Worm (Caenorhabditis elegans) whole organism, L1 larva: ENCODE data around the gene sri-67.

Experiments used
- C04F5.9 ChIP-seq: sonication (generic microtip); optimal IDR thresholded peaks from 2 replicates; lab custom pipeline; 2016; ENCODE audit warnings: missing genetic modification characterization, missing compliant biosample characterization
- C16A3.4 ChIP-seq: fragments of 150-350 bp; optimal IDR thresholded peaks from 2 replicates; lab custom pipeline; 2014; ENCODE audit warnings: missing biosample characterization, missing genetic modification characterization
- C34B4.2 ChIP-seq: sonication (generic microtip); optimal IDR thresholded peaks from 2 replicates; lab custom pipeline; 2017; ENCODE audit warnings: mild to moderate bottlenecking, missing genetic modification characterization, missing compliant biosample characterization
- F16B12.6 ChIP-seq: fragments of 150-350 bp; optimal IDR thresholded peaks from 2 replicates; lab custom pipeline; 2014; ENCODE audit warnings: missing biosample characterization, missing genetic modification characterization
- aha-1 ChIP-seq: fragments of 150-350 bp; optimal IDR thresholded peaks from 2 replicates; lab custom pipeline; 2014; ENCODE audit warnings: missing biosample characterization, missing genetic modification characterization
- alr-1 ChIP-seq: fragments of 200-800 bp; sonication (Bioruptor generic); optimal IDR thresholded peaks from 2 replicates; lab custom pipeline; 2018; ENCODE audit warnings: borderline replicate concordance, mild to moderate bottlenecking, missing genetic modification characterization, missing compliant biosample characterization
- ceh-82 ChIP-seq, 3 experiments: fragments of 150-350 bp in 1 of 3; sonication (generic microtip) in 2 of 3; optimal IDR thresholded peaks; 2 replicates each; lab custom pipeline; 2014 to 2017; ENCODE audit warnings: missing biosample characterization in 3 of 3, missing genetic modification characterization in 3 of 3
- ceh-88 ChIP-seq: fragments of 200-800 bp; sonication (Bioruptor generic); IDR thresholded peaks from 2 replicates; pipeline ENCODE4 v1.3.6; 2022; ENCODE audit warnings: missing genetic modification characterization, missing compliant biosample characterization
- ceh-90 ChIP-seq: sonication (generic microtip); optimal IDR thresholded peaks from 2 replicates; lab custom pipeline; 2016; ENCODE audit warnings: missing genetic modification characterization, missing compliant biosample characterization
- ces-1 ChIP-seq: fragments of 150-350 bp; optimal IDR thresholded peaks from 2 replicates; lab custom pipeline; 2014; ENCODE audit warnings: missing biosample characterization, missing genetic modification reagents, missing genetic modification characterization
- dpl-1 ChIP-seq, 3 experiments: fragments of 150-350 bp in 2 of 3; sonication (generic microtip) in 1 of 3; optimal IDR thresholded peaks; 2 replicates each; lab custom pipeline; 2014 to 2017; ENCODE audit warnings: missing biosample characterization in 3 of 3, missing genetic modification characterization in 3 of 3, missing genetic modification reagents in 3 of 3
- dsc-1 ChIP-seq: sonication (generic microtip); optimal IDR thresholded peaks from 2 replicates; lab custom pipeline; 2016; ENCODE audit warnings: mild to moderate bottlenecking, missing genetic modification characterization, missing compliant biosample characterization
- efl-1 ChIP-seq, 4 experiments: fragments of 150-350 bp; optimal IDR thresholded peaks in 3 of 4; peaks in 1 of 4; 1 replicate in 1 of 4; 2 replicates in 3 of 4; lab custom pipeline; 2014; ENCODE audit warnings: missing biosample characterization in 2 of 4, missing genetic modification characterization in 2 of 4, missing genetic modification reagents in 2 of 4
- efl-3 ChIP-seq: fragments of 200-800 bp; sonication (Bioruptor generic); optimal IDR thresholded peaks from 2 replicates; lab custom pipeline; 2018; ENCODE audit warnings: mild to moderate bottlenecking, missing genetic modification characterization, missing compliant biosample characterization
- egl-13 ChIP-seq: sonication (generic microtip); optimal IDR thresholded peaks from 2 replicates; lab custom pipeline; 2016; ENCODE audit warnings: missing genotype, missing genetic modification reagents, missing genetic modification characterization, missing compliant biosample characterization
- egl-27 ChIP-seq, 2 experiments: fragments of 150-350 bp in 1 of 2; sonication (generic microtip); optimal IDR thresholded peaks; 3 replicates each; lab custom pipeline; 2017 to 2018; ENCODE audit warnings: missing biosample characterization in 2 of 2, missing genetic modification characterization in 2 of 2, missing genetic modification reagents in 2 of 2
- elt-2 ChIP-seq: sonication (generic microtip); optimal IDR thresholded peaks from 2 replicates; lab custom pipeline; 2016; ENCODE audit warnings: missing genetic modification characterization, mild to moderate bottlenecking, inconsistent platforms, missing compliant biosample characterization, missing genetic modification reagents
- ets-5 ChIP-seq: fragments of 200-800 bp; sonication (Bioruptor generic); IDR thresholded peaks from 2 replicates; pipeline ENCODE4 v1.3.6; 2022; ENCODE audit warnings: missing genetic modification characterization, missing compliant biosample characterization
- fkh-10 ChIP-seq: sonication (generic microtip); optimal IDR thresholded peaks from 2 replicates; lab custom pipeline; 2017; ENCODE audit warnings: missing biosample characterization, missing genetic modification reagents, missing genetic modification characterization
- grh-1 ChIP-seq: fragments of 200-800 bp; sonication (Bioruptor generic); IDR thresholded peaks from 2 replicates; pipeline ENCODE4 v1.3.6; 2022; ENCODE audit warnings: missing genetic modification reagents, missing genetic modification characterization, missing compliant biosample characterization
- hlh-17 ChIP-seq: fragments of 200-800 bp; sonication (Bioruptor generic); optimal IDR thresholded peaks from 2 replicates; lab custom pipeline; 2018; ENCODE audit warnings: missing genetic modification characterization, mild to moderate bottlenecking, missing compliant biosample characterization, moderate library complexity, borderline replicate concordance
- hpl-2 ChIP-seq: fragments of 150-350 bp; optimal IDR thresholded peaks from 2 replicates; lab custom pipeline; 2014; ENCODE audit warnings: missing biosample characterization, missing genetic modification reagents, missing genetic modification characterization
- isw-1 ChIP-seq: fragments of 200-800 bp; sonication (Bioruptor generic); IDR thresholded peaks from 2 replicates; pipeline ENCODE4 v1.3.6; 2022; ENCODE audit warnings: missing genetic modification characterization, missing compliant biosample characterization
- jun-1 ChIP-seq: fragments of 150-350 bp; optimal IDR thresholded peaks from 2 replicates; lab custom pipeline; 2014; ENCODE audit warnings: missing biosample characterization, missing genetic modification reagents, missing genetic modification characterization
- lin-14 ChIP-seq: fragments of 200-800 bp; sonication (Bioruptor generic); optimal IDR thresholded peaks from 2 replicates; lab custom pipeline; 2018; ENCODE audit warnings: mild to moderate bottlenecking, missing genetic modification characterization, moderate library complexity, missing compliant biosample characterization
- lin-39 ChIP-seq: fragments of 150-350 bp; optimal IDR thresholded peaks from 2 replicates; lab custom pipeline; 2014; ENCODE audit warnings: missing biosample characterization, missing genetic modification reagents, missing genetic modification characterization
- lsy-2 ChIP-seq, 2 experiments: fragments of 150-350 bp; optimal IDR thresholded peaks; 2 replicates each; lab custom pipeline; 2014; ENCODE audit warnings: missing biosample characterization in 2 of 2, missing genetic modification characterization in 2 of 2
- mab-9 ChIP-seq: fragments of 200-800 bp; sonication (Bioruptor generic); IDR thresholded peaks from 2 replicates; pipeline ENCODE4 v1.3.6; 2022; ENCODE audit warnings: missing genetic modification reagents, missing genetic modification characterization, missing compliant biosample characterization
- mdl-1 ChIP-seq, 2 experiments: fragments of 150-350 bp; optimal IDR thresholded peaks; 2 replicates each; lab custom pipeline; 2014 to 2017; ENCODE audit warnings: missing biosample characterization in 2 of 2, missing genetic modification characterization in 2 of 2, inconsistent platforms in 1 of 2
- mep-1 ChIP-seq: fragments of 150-350 bp; optimal IDR thresholded peaks from 2 replicates; lab custom pipeline; 2014; ENCODE audit warnings: missing biosample characterization, missing genetic modification characterization
- nhr-11 ChIP-seq: fragments of 150-350 bp; optimal IDR thresholded peaks from 2 replicates; lab custom pipeline; 2014; ENCODE audit warnings: missing biosample characterization, missing genetic modification characterization
- nhr-20 ChIP-seq: sonication (generic microtip); optimal IDR thresholded peaks from 2 replicates; lab custom pipeline; 2016; ENCODE audit warnings: mild to moderate bottlenecking, missing genetic modification characterization, missing compliant biosample characterization
- nhr-237 ChIP-seq: fragments of 150-350 bp; optimal IDR thresholded peaks from 2 replicates; lab custom pipeline; 2014; ENCODE audit warnings: missing biosample characterization, missing genetic modification characterization
- nhr-47 ChIP-seq: sonication (generic microtip); optimal IDR thresholded peaks from 2 replicates; lab custom pipeline; 2016; ENCODE audit warnings: mild to moderate bottlenecking, missing genetic modification characterization, moderate library complexity, missing compliant biosample characterization
- nhr-71 ChIP-seq: sonication (generic microtip); optimal IDR thresholded peaks from 2 replicates; lab custom pipeline; 2016; ENCODE audit warnings: mild to moderate bottlenecking, missing genetic modification characterization, moderate library complexity, missing compliant biosample characterization
- nhr-77 ChIP-seq: fragments of 150-350 bp; optimal IDR thresholded peaks from 2 replicates; lab custom pipeline; 2014; ENCODE audit warnings: missing biosample characterization, missing genetic modification characterization
- nhr-84 ChIP-seq: sonication (generic microtip); optimal IDR thresholded peaks from 2 replicates; lab custom pipeline; 2017; ENCODE audit warnings: missing biosample characterization, missing genetic modification characterization
- nhr-90 ChIP-seq: sonication (generic microtip); optimal IDR thresholded peaks from 2 replicates; lab custom pipeline; 2016; ENCODE audit warnings: mild to moderate bottlenecking, missing genetic modification characterization, missing compliant biosample characterization; ENCODE audit not compliant: poor library complexity
- pag-3 ChIP-seq: sonication (generic microtip); optimal IDR thresholded peaks from 2 replicates; lab custom pipeline; 2017; ENCODE audit warnings: missing genetic modification characterization, mild to moderate bottlenecking, missing compliant biosample characterization, antibody characterized with exemption, borderline replicate concordance; ENCODE audit not compliant: insufficient read depth
- pqm-1 ChIP-seq: sonication (generic microtip); optimal IDR thresholded peaks from 3 replicates; lab custom pipeline; 2017; ENCODE audit warnings: missing biosample characterization, missing genetic modification characterization
- rnt-1 ChIP-seq: sonication (generic microtip); optimal IDR thresholded peaks from 2 replicates; lab custom pipeline; 2016; ENCODE audit warnings: mild to moderate bottlenecking, missing genetic modification characterization, moderate library complexity, missing compliant biosample characterization
- skn-1 ChIP-seq: fragments of 150-350 bp; optimal IDR thresholded peaks from 2 replicates; lab custom pipeline; 2014; ENCODE audit warnings: missing biosample characterization, missing genetic modification characterization
- snpc-4 ChIP-seq: fragments of 150-350 bp; optimal IDR thresholded peaks from 2 replicates; lab custom pipeline; 2014; ENCODE audit warnings: missing biosample characterization, missing genetic modification characterization
- snu-23 ChIP-seq: sonication (generic microtip); optimal IDR thresholded peaks from 2 replicates; lab custom pipeline; 2016; ENCODE audit warnings: missing genetic modification characterization, missing compliant biosample characterization
- swsn-7 ChIP-seq: sonication (generic microtip); optimal IDR thresholded peaks from 2 replicates; lab custom pipeline; 2016; ENCODE audit warnings: missing genetic modification characterization, missing compliant biosample characterization
- unc-130 ChIP-seq: fragments of 150-350 bp; optimal IDR thresholded peaks from 2 replicates; lab custom pipeline; 2017; ENCODE audit warnings: missing biosample characterization, missing genetic modification characterization, inconsistent platforms
- unc-62 ChIP-seq: fragments of 150-350 bp; optimal IDR thresholded peaks from 2 replicates; lab custom pipeline; 2014; ENCODE audit warnings: missing biosample characterization, missing genetic modification reagents, missing genetic modification characterization
- vab-15 ChIP-seq: sonication (generic microtip); optimal IDR thresholded peaks from 2 replicates; lab custom pipeline; 2017; ENCODE audit warnings: missing genotype, mild to moderate bottlenecking, missing genetic modification characterization, missing compliant biosample characterization
- zag-1 ChIP-seq: fragments of 150-350 bp; optimal IDR thresholded peaks from 2 replicates; lab custom pipeline; 2014; ENCODE audit warnings: missing biosample characterization, missing genetic modification characterization
- zip-4 ChIP-seq: fragments of 200-800 bp; sonication (Bioruptor generic); optimal IDR thresholded peaks from 2 replicates; lab custom pipeline; 2018; ENCODE audit warnings: mild to moderate bottlenecking, missing genetic modification characterization, moderate library complexity, missing compliant biosample characterization
- ztf-11 ChIP-seq, 2 experiments: sonication (generic microtip); optimal IDR thresholded peaks; 2 replicates each; lab custom pipeline; 2016 to 2017; ENCODE audit warnings: missing genetic modification characterization in 2 of 2, missing biosample characterization in 1 of 2, missing compliant biosample characterization in 1 of 2

The sri-67 gene

ce11 chrV:20005724-20006132, 17.9 kb downstream of the sri-67 start (continued):
- TF ChIP-seq hlh-17 (GFP tag; lab: Kevin White, UChicago) = no peak
- no peak for TF ChIP-seq C34B4.2 (tag; lab: Kevin White, UChicago)
- TF ChIP-seq zip-4 (GFP tag; lab: Kevin White, UChicago) = peak; percentile 17
- TF ChIP-seq ces-1 (GFP tag; lab: Kevin White, UChicago) = no peak
- no peak for TF ChIP-seq aha-1
- peak; percentile 79 for TF ChIP-seq isw-1
- no peak for TF ChIP-seq unc-62 (GFP tag; lab: Kevin White, UChicago)
- no peak for TF ChIP-seq grh-1 (GFP tag; lab: Robert Waterston, UW)
- peak; percentile 35 for TF ChIP-seq snpc-4 (tag; lab: Kevin White, UChicago)
- peak in 2 of 3 experiments; percentile 48 to 49 for TF ChIP-seq dpl-1 (GFP tag; optimal IDR thresholded peaks at IDR 0.05; lab: Kevin White, UChicago)
- no peak for TF ChIP-seq vab-15
- peak; percentile 68 for TF ChIP-seq skn-1 (tag; lab: Kevin White, UChicago)
- no peak for TF ChIP-seq C04F5.9 (tag; lab: Kevin White, UChicago)
- TF ChIP-seq ztf-11 (tag; optimal IDR thresholded peaks at IDR 0.05; lab: Kevin White, UChicago) = peak in 1 of 2 experiments; percentile 57
- TF ChIP-seq hpl-2 (GFP tag; lab: Kevin White, UChicago) = no peak
- TF ChIP-seq ceh-82 (tag; optimal IDR thresholded peaks at IDR 0.05; lab: Kevin White, UChicago) = peak; percentile 64 to 72 (median 65)
- peak; percentile 68 to 82 for TF ChIP-seq efl-1 (optimal IDR thresholded peaks at IDR 0.05; lab: Kevin White, UChicago)
- peak; percentile 44 to 93 for TF ChIP-seq efl-1 (GFP tag; optimal IDR thresholded peaks at IDR 0.05 in 1 of 2; lab: Kevin White, UChicago)
- peak; percentile 97 for TF ChIP-seq lin-14 (GFP tag; lab: Kevin White, UChicago)
- no peak for TF ChIP-seq nhr-84
- peak; percentile 8 for TF ChIP-seq nhr-90 (tag; lab: Kevin White, UChicago)
- peak; percentile 91 for TF ChIP-seq egl-13
- peak; percentile 35 for TF ChIP-seq fkh-10 (GFP tag; lab: Kevin White, UChicago)
- TF ChIP-seq nhr-77 (tag; lab: Kevin White, UChicago) = peak; percentile 35
- TF ChIP-seq alr-1 (tag; lab: Kevin White, UChicago) = no peak
- no peak for TF ChIP-seq zag-1 (tag; lab: Kevin White, UChicago)
- TF ChIP-seq mep-1 (tag; lab: Kevin White, UChicago) = peak; percentile 72
- peak; percentile 94 for TF ChIP-seq nhr-71 (tag; lab: Kevin White, UChicago)
- TF ChIP-seq lsy-2 (tag; optimal IDR thresholded peaks at IDR 0.05; lab: Kevin White, UChicago) = peak; percentile 77
- TF ChIP-seq pqm-1 = no peak
- TF ChIP-seq jun-1 (tag; lab: Kevin White, UChicago) = peak; percentile 64
- peak; percentile 82 for TF ChIP-seq snu-23
- TF ChIP-seq nhr-11 (tag; lab: Kevin White, UChicago) = peak; percentile 20
- TF ChIP-seq ceh-90 (tag; lab: Kevin White, UChicago) = no peak
- TF ChIP-seq C16A3.4 (tag; lab: Kevin White, UChicago) = peak; percentile 53
- TF ChIP-seq mdl-1 (tag; optimal IDR thresholded peaks at IDR 0.05; lab: Kevin White, UChicago) = peak in 1 of 2 experiments; percentile 78
- TF ChIP-seq ceh-88 (GFP tag; lab: Robert Waterston, UW) = no peak
- TF ChIP-seq efl-3 (GFP tag; lab: Kevin White, UChicago) = no peak
- TF ChIP-seq dsc-1 (tag; lab: Kevin White, UChicago) = peak; percentile 77
- TF ChIP-seq nhr-47 (tag; lab: Kevin White, UChicago) = peak; percentile 87
- TF ChIP-seq pag-3 = no peak
- peak; percentile 13 for TF ChIP-seq lin-39 (tag; lab: Kevin White, UChicago)
- TF ChIP-seq nhr-237 (tag; lab: Kevin White, UChicago) = no peak
- TF ChIP-seq ets-5 (GFP tag; lab: Robert Waterston, UW) = no peak
- no peak for TF ChIP-seq elt-2 (tag; lab: Kevin White, UChicago)
- peak; percentile 8 for TF ChIP-seq F16B12.6 (tag; lab: Kevin White, UChicago)
- TF ChIP-seq mab-9 (GFP tag; lab: Robert Waterston, UW) = peak; percentile 72
- peak; percentile 86 for TF ChIP-seq swsn-7
- TF ChIP-seq rnt-1 = peak; percentile 84
- peak; percentile 75 for TF ChIP-seq nhr-20 (tag; lab: Kevin White, UChicago)
- TF ChIP-seq unc-130 (tag; lab: Kevin White, UChicago) = peak; percentile 8
- peak in 1 of 2 experiments; percentile 29 for TF ChIP-seq egl-27 (tag; optimal IDR thresholded peaks at IDR 0.05; lab: Kevin White, UChicago)
